Worm (Caenorhabditis elegans) whole organism, early embryonic: ENCODE measurements around the gene eppl-1.
"Not testable (repeated sequence)": the region's sequence is repeated elsewhere in the genome, so short reads cannot be mapped to it uniquely, and the experiment has no call there.

ENCODE experiments used
- aly-1 ChIP-seq: sonication (generic microtip); optimal IDR thresholded peaks from 2 replicates; lab custom pipeline; 2016; ENCODE audit warnings: missing genetic modification characterization, missing compliant biosample characterization
- ama-1 ChIP-seq: fragments of 150-350 bp; optimal IDR thresholded peaks from 2 replicates; lab custom pipeline; 2014
- ceh-36 ChIP-seq: sonication (generic microtip); optimal IDR thresholded peaks from 2 replicates; lab custom pipeline; 2016; ENCODE audit warnings: missing genetic modification characterization, inconsistent platforms, missing compliant biosample characterization
- flt-1 ChIP-seq: fragments of 200-800 bp; sonication (Bioruptor generic); IDR thresholded peaks from 2 replicates; pipeline ENCODE4 v1.3.6; 2022; ENCODE audit warnings: missing genetic modification characterization, missing compliant biosample characterization
- hnd-1 ChIP-seq: sonication (generic microtip); optimal IDR thresholded peaks from 2 replicates; lab custom pipeline; 2016; ENCODE audit warnings: missing genetic modification characterization, missing compliant biosample characterization
- pes-1 ChIP-seq: fragments of 200-800 bp; sonication (Bioruptor generic); IDR thresholded peaks from 2 replicates; pipeline ENCODE4 v1.3.6; 2022; ENCODE audit warnings: missing genetic modification reagents, missing genetic modification characterization, missing compliant biosample characterization
- tbx-37 ChIP-seq: fragments of 200-800 bp; sonication (Bioruptor generic); conservative IDR thresholded peaks from 2 replicates; pipeline ENCODE4 v1.3.6; 2022; ENCODE audit warnings: missing genetic modification reagents, missing genetic modification characterization, missing compliant biosample characterization

DNA sequence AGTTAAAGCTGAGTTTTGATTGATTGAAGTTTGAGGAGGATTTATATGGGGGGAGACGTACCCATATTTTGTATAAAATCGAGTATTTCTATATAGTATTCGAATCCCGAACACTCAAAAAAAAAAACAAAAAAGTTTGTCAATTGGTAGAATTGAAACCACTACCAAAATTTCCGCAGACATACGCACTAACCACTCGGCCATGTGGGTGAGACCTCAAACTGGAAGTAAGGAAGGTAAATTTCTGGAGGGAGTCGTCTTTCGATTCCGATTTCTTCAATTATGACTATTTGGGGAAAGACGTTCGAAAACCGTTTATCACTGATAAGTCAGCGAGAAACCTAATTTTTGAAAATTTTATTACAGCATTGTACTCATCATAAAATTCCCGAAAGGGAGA lies 39.0 kb downstream of the eppl-1 start:
- not testable (repeated sequence) for TF ChIP-seq ama-1 (lab: Kevin White, UChicago); aly-1 (tag; lab: Kevin White, UChicago); hnd-1; tbx-37 (GFP tag; lab: Robert Waterston, UW); ceh-36 (tag; lab: Kevin White, UChicago)
- peak; percentile 69 for TF ChIP-seq flt-1 (GFP tag; lab: Robert Waterston, UW)
- peak; percentile 79 for TF ChIP-seq pes-1 (GFP tag; lab: Robert Waterston, UW)
